Worm (Caenorhabditis elegans) whole organism, late embryonic: ENCODE results near the gene ggtb-1.

Experiments used
- C08G9.2 ChIP-seq: sonication (generic microtip); optimal IDR thresholded peaks from 2 replicates; lab custom pipeline; 2016; ENCODE audit warnings: mild to moderate bottlenecking, missing genetic modification characterization, moderate library complexity, missing compliant biosample characterization
- C38D4.7 ChIP-seq: fragments of 200-800 bp; sonication (Bioruptor generic); optimal IDR thresholded peaks from 2 replicates; lab custom pipeline; 2018; ENCODE audit warnings: mild to moderate bottlenecking, missing genetic modification characterization, moderate library complexity, missing compliant biosample characterization
- T23F11.4 ChIP-seq: fragments of 200-800 bp; sonication (Bioruptor generic); optimal IDR thresholded peaks from 2 replicates; lab custom pipeline; 2018; ENCODE audit warnings: mild to moderate bottlenecking, missing genetic modification characterization, missing compliant biosample characterization
- Y22D7AL.16 ChIP-seq: sonication (generic microtip); optimal IDR thresholded peaks from 2 replicates; lab custom pipeline; 2016; ENCODE audit warnings: missing genetic modification characterization, missing compliant biosample characterization
- ceh-14 ChIP-seq: sonication (generic microtip); optimal IDR thresholded peaks from 2 replicates; lab custom pipeline; 2016; ENCODE audit warnings: missing genotype, missing genetic modification characterization, missing compliant biosample characterization
- ceh-19 ChIP-seq: fragments of 200-800 bp; sonication (Bioruptor generic); optimal IDR thresholded peaks from 2 replicates; lab custom pipeline; 2018; ENCODE audit warnings: mild to moderate bottlenecking, missing genetic modification characterization, missing compliant biosample characterization
- ceh-22 ChIP-seq: sonication (generic microtip); optimal IDR thresholded peaks from 2 replicates; lab custom pipeline; 2017; ENCODE audit warnings: missing biosample characterization, missing genetic modification characterization
- ceh-31 ChIP-seq: sonication (generic microtip); optimal IDR thresholded peaks from 2 replicates; lab custom pipeline; 2016; ENCODE audit warnings: missing genetic modification characterization, missing compliant biosample characterization
- ceh-45 ChIP-seq: fragments of 200-800 bp; sonication (Bioruptor generic); IDR thresholded peaks from 2 replicates; pipeline ENCODE4 v1.3.6; 2022; ENCODE audit warnings: missing genetic modification reagents, missing genetic modification characterization, missing compliant biosample characterization
- ceh-48 ChIP-seq: sonication (generic microtip); optimal IDR thresholded peaks from 2 replicates; lab custom pipeline; 2016; ENCODE audit warnings: missing genetic modification characterization, inconsistent platforms, missing compliant biosample characterization
- ceh-9 ChIP-seq: sonication (generic microtip); optimal IDR thresholded peaks from 2 replicates; lab custom pipeline; 2016; ENCODE audit warnings: mild to moderate bottlenecking, missing genetic modification characterization, inconsistent platforms, missing compliant biosample characterization
- che-1 ChIP-seq: sonication (generic microtip); optimal IDR thresholded peaks from 2 replicates; lab custom pipeline; 2016; ENCODE audit warnings: mild to moderate bottlenecking, missing genetic modification characterization, missing compliant biosample characterization
- dmd-4 ChIP-seq: sonication (generic microtip); optimal IDR thresholded peaks from 2 replicates; lab custom pipeline; 2016; ENCODE audit warnings: borderline replicate concordance, missing genetic modification characterization, missing compliant biosample characterization
- dve-1 ChIP-seq: sonication (generic microtip); optimal IDR thresholded peaks from 2 replicates; lab custom pipeline; 2017; ENCODE audit warnings: antibody characterized with exemption, mild to moderate bottlenecking, missing genetic modification characterization, missing compliant biosample characterization
- elt-2 ChIP-seq: sonication (generic microtip); optimal IDR thresholded peaks from 2 replicates; lab custom pipeline; 2016; ENCODE audit warnings: missing genetic modification reagents, missing genetic modification characterization, missing compliant biosample characterization
- eyg-1 ChIP-seq: sonication (generic microtip); optimal IDR thresholded peaks from 2 replicates; lab custom pipeline; 2016; ENCODE audit warnings: missing genotype, missing genetic modification characterization, missing compliant biosample characterization
- fax-1 ChIP-seq: sonication (generic microtip); optimal IDR thresholded peaks from 2 replicates; lab custom pipeline; 2016; ENCODE audit warnings: missing genotype, missing genetic modification characterization, missing compliant biosample characterization
- fkh-6 ChIP-seq: sonication (generic microtip); optimal IDR thresholded peaks from 2 replicates; lab custom pipeline; 2016; ENCODE audit warnings: missing genetic modification characterization, missing compliant biosample characterization
- gmeb-2 ChIP-seq: sonication (generic microtip); optimal IDR thresholded peaks from 2 replicates; lab custom pipeline; 2016; ENCODE audit warnings: missing genetic modification characterization, inconsistent platforms, missing compliant biosample characterization
- hlh-15 ChIP-seq: sonication (generic microtip); optimal IDR thresholded peaks from 2 replicates; lab custom pipeline; 2016; ENCODE audit warnings: missing genetic modification characterization, missing compliant biosample characterization
- lim-6 ChIP-seq: sonication (generic microtip); optimal IDR thresholded peaks from 2 replicates; lab custom pipeline; 2016; ENCODE audit warnings: missing genetic modification characterization, missing compliant biosample characterization
- madf-2 ChIP-seq: sonication (generic microtip); optimal IDR thresholded peaks from 2 replicates; lab custom pipeline; 2017; ENCODE audit warnings: missing genetic modification characterization, missing compliant biosample characterization
- mec-3 ChIP-seq: sonication (generic microtip); optimal IDR thresholded peaks from 2 replicates; lab custom pipeline; 2016; ENCODE audit warnings: borderline replicate concordance, missing genetic modification characterization, missing compliant biosample characterization
- nfya-1 ChIP-seq: sonication (generic microtip); optimal IDR thresholded peaks from 2 replicates; lab custom pipeline; 2017; ENCODE audit warnings: missing genetic modification characterization, mild to moderate bottlenecking, missing compliant biosample characterization, antibody characterized with exemption, moderate library complexity
- npax-4 ChIP-seq: sonication (generic microtip); optimal IDR thresholded peaks from 2 replicates; lab custom pipeline; 2016; ENCODE audit warnings: missing genetic modification characterization, missing compliant biosample characterization
- odd-2 ChIP-seq: sonication (generic microtip); optimal IDR thresholded peaks from 2 replicates; lab custom pipeline; 2017; ENCODE audit warnings: antibody characterized with exemption, mild to moderate bottlenecking, missing genetic modification characterization, missing compliant biosample characterization
- pax-1 ChIP-seq: fragments of 150-350 bp; optimal IDR thresholded peaks from 2 replicates; lab custom pipeline; 2014; ENCODE audit warnings: missing biosample characterization, missing genetic modification characterization
- pha-2 ChIP-seq: sonication (generic microtip); optimal IDR thresholded peaks from 2 replicates; lab custom pipeline; 2017; ENCODE audit warnings: mild to moderate bottlenecking, missing genetic modification characterization, missing compliant biosample characterization
- pha-4 ChIP-seq: fragments of 150-350 bp; optimal IDR thresholded peaks from 2 replicates; lab custom pipeline; 2018; ENCODE audit warnings: missing biosample characterization, missing genetic modification reagents, missing genetic modification characterization
- pqm-1 ChIP-seq: sonication (generic microtip); optimal IDR thresholded peaks from 2 replicates; lab custom pipeline; 2016; ENCODE audit warnings: missing genetic modification characterization, missing compliant biosample characterization
- ref-2 ChIP-seq: sonication (generic microtip); optimal IDR thresholded peaks from 2 replicates; lab custom pipeline; 2016; ENCODE audit warnings: missing genetic modification characterization, missing compliant biosample characterization
- sdc-2 ChIP-seq: sonication (generic microtip); optimal IDR thresholded peaks from 2 replicates; lab custom pipeline; 2016; ENCODE audit warnings: missing genotype, missing genetic modification characterization, missing compliant biosample characterization
- sox-2 ChIP-seq: fragments of 200-800 bp; sonication (Bioruptor generic); IDR thresholded peaks from 2 replicates; pipeline ENCODE4 v1.3.6; 2022; ENCODE audit warnings: missing genetic modification reagents, missing genetic modification characterization, missing compliant biosample characterization
- sox-4 ChIP-seq: sonication (generic microtip); optimal IDR thresholded peaks from 2 replicates; lab custom pipeline; 2017; ENCODE audit warnings: mild to moderate bottlenecking, missing genetic modification characterization, inconsistent platforms, missing compliant biosample characterization
- syd-9 ChIP-seq: sonication (generic microtip); optimal IDR thresholded peaks from 2 replicates; lab custom pipeline; 2016; ENCODE audit warnings: mild to moderate bottlenecking, missing genetic modification characterization, moderate library complexity, missing compliant biosample characterization
- tbx-2 ChIP-seq: sonication (generic microtip); optimal IDR thresholded peaks from 2 replicates; lab custom pipeline; 2016; ENCODE audit warnings: missing genetic modification characterization, missing compliant biosample characterization
- ttx-3 ChIP-seq: sonication (generic microtip); optimal IDR thresholded peaks from 2 replicates; lab custom pipeline; 2016; ENCODE audit warnings: missing genetic modification reagents, missing genetic modification characterization, missing compliant biosample characterization
- unc-42 ChIP-seq: sonication (generic microtip); optimal IDR thresholded peaks from 2 replicates; lab custom pipeline; 2016; ENCODE audit warnings: missing genotype, missing genetic modification characterization, missing compliant biosample characterization
- unc-55 ChIP-seq: sonication (generic microtip); optimal IDR thresholded peaks from 2 replicates; lab custom pipeline; 2017; ENCODE audit warnings: missing biosample characterization, missing genetic modification reagents, missing genetic modification characterization

Gene ggtb-1

DNA sequence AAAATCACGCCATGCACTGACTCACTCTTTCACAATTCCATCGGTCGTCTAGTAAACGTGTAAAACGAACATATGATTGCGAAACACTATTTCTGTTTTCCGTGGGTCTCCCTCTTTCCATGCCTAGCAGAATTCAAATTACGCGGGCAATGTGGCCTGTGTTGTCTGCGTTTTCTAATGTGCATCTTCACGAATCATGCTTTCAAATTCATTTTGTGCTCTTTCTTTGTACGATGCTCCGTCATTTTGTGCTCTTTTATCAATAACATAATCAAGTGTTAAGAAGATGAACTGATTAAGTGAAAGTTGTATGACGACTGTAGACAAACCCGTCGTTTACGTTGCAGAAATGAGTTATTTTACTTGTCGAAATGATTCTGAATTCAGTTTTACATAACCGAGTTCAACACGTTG is 32.3 kb downstream of the ggtb-1 start:
- TF ChIP-seq ceh-14 (tag; lab: Kevin White, UChicago) (no peak), pax-1 (tag; lab: Kevin White, UChicago) (no peak), mec-3 (tag; lab: Kevin White, UChicago) (no peak), ref-2 (no peak), ceh-31 (tag; lab: Kevin White, UChicago) (no peak), elt-2 (tag; lab: Kevin White, UChicago) (peak; percentile 45), T23F11.4 (GFP tag; lab: Kevin White, UChicago) (no peak), che-1 (tag; lab: Kevin White, UChicago) (no peak)

DNA sequence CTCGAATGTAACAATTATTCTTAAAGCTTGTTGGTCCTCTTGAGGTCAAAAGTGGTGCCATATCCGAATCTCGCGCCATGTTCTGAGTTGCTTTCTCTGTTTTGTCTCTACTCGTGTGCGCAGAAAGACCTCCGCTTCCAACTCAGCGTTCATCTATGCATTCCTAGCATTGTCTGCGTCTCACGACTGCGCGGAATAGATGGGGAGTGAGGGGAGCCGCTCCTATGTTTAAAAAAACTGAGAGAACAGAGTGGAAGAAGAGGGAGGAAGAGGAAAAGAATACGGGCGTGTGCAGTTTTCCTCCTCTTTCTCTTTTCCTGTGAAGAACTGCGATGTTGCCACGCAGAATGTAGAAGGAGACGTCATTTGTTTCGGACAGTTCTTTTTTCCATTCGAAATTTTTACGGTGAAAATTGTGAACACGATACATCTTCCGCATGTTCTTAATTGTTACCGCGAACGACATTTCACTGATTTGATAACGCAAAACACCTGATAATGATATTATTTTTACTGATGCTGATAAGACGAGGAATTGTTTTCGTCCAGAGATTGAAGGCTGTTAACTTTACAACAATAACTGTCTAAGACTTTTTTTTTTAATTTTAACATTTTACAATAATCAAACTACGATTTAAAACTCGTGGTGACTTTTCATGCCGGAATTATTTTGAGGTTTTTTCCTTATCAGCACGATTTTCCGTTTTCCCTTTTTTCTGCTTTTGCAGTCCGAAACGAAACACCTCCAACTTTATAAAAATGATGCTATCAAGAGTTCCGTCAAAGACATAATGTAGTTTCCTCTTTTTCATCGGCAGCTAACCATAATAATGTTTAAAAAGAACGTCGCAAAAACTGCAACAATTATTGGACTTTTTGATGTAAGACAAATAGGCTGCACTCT is 33.4 kb downstream of the ggtb-1 start:
- TF ChIP-seq pha-4 (tag; lab: Kevin White, UChicago) (no peak), elt-2 (tag; lab: Kevin White, UChicago) (peak; percentile 91), nfya-1 (tag; lab: Kevin White, UChicago) (peak; percentile 8)

DNA sequence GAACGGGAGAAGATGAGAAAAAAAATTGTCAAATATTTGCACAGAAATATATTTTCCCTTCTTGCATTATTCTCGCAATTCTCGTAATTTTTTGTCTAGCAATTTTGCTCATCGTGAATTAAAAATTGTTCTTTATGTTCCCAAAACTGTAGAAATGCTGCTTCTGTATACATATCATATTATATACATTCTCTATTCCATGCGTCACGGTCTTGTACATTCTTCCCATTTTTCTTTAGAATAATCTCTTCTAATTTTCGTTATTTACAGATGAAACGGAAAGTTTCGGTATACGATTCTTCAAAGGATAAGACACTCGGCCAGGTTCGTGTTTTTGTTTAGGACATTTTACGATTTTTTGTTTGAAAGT is 34.0 kb downstream of the ggtb-1 start, which contains the start of gene acs-4:
acs-4 (plus strand) TSS at position 271 of the 370 bp plus-strand sequence.
- TF ChIP-seq mec-3 (tag; lab: Kevin White, UChicago) (no peak), ceh-22 (no peak)
- TF ChIP-seq, all 69 proteins: peak for 0

ce11 chrIII:7170090-7170489 is 36.5 kb downstream of the ggtb-1 start:
- no peak for TF ChIP-seq npax-4 (tag; lab: Kevin White, UChicago)
- no peak for TF ChIP-seq fax-1 (tag; lab: Kevin White, UChicago)
- TF ChIP-seq madf-2 (tag; lab: Kevin White, UChicago) = no peak
- no peak for TF ChIP-seq Y22D7AL.16 (tag; lab: Kevin White, UChicago)
- TF ChIP-seq eyg-1 (tag; lab: Kevin White, UChicago) = no peak
- TF ChIP-seq lim-6 (tag; lab: Kevin White, UChicago) = no peak

- TF ChIP-seq sdc-2 (tag; lab: Kevin White, UChicago) = no peak
- TF ChIP-seq pqm-1 (tag; lab: Kevin White, UChicago) = no peak
- no peak for TF ChIP-seq pha-4 (tag; lab: Kevin White, UChicago)
- no peak for TF ChIP-seq pha-2 (tag; lab: Kevin White, UChicago)
- no peak for TF ChIP-seq sox-4 (tag; lab: Kevin White, UChicago)
- no peak for TF ChIP-seq unc-55 (GFP tag; lab: Kevin White, UChicago)
- no peak for TF ChIP-seq fkh-6 (tag; lab: Kevin White, UChicago)
- TF ChIP-seq, all 69 proteins: peak for 0
Measured at ce11 chrIII:7178497-7178896, 44.9 kb downstream of the ggtb-1 start.

- TF ChIP-seq dve-1 (tag; lab: Kevin White, UChicago) (no peak), nfya-1 (tag; lab: Kevin White, UChicago) (peak; percentile 87), ceh-19 (GFP tag; lab: Kevin White, UChicago) (no peak), ceh-45 (GFP tag; lab: Robert Waterston, UW) (no peak), unc-42 (tag; lab: Kevin White, UChicago) (peak; percentile 64), unc-55 (GFP tag; lab: Kevin White, UChicago) (no peak), hlh-15 (no peak), C08G9.2 (tag; lab: Kevin White, UChicago) (no peak), syd-9 (tag; lab: Kevin White, UChicago) (no peak), tbx-2 (tag; lab: Kevin White, UChicago) (peak; percentile 18), ttx-3 (tag; lab: Kevin White, UChicago) (no peak), gmeb-2 (tag; lab: Kevin White, UChicago) (no peak), ceh-48 (tag; lab: Kevin White, UChicago) (no peak), C38D4.7 (GFP tag; lab: Kevin White, UChicago) (no peak), ceh-9 (no peak), lim-6 (tag; lab: Kevin White, UChicago) (no peak), odd-2 (no peak), sox-2 (GFP tag; lab: Robert Waterston, UW) (0 out of 2 replicates have a peak, but pooled peaks have one; percentile 33), dmd-4 (no peak)
Measured at ce11 chrIII:7179538-7180301, 46.2 kb downstream of the ggtb-1 start, which contains the start of the genes rps-14 and rpl-36. rps-14 (minus strand) TSS chrIII:7179588. rpl-36 (plus strand) TSS chrIII:7180251.
